Worm (Caenorhabditis elegans) whole organism, L1 larva: ENCODE data around the gene F49C12.7.
A peak's percentile ranks its signal among the peaks of the same experiment; 100 is the strongest.

ENCODE experiments used
- blmp-1 ChIP-seq: fragments of 150-350 bp; optimal IDR thresholded peaks from 2 replicates; lab custom pipeline; 2014; ENCODE audit warnings: missing biosample characterization, missing genetic modification characterization
- ceh-63 ChIP-seq: fragments of 200-800 bp; sonication (Bioruptor generic); optimal IDR thresholded peaks from 2 replicates; lab custom pipeline; 2018; ENCODE audit warnings: mild to moderate bottlenecking, missing genetic modification characterization, missing compliant biosample characterization
- ceh-88 ChIP-seq: fragments of 200-800 bp; sonication (Bioruptor generic); IDR thresholded peaks from 2 replicates; pipeline ENCODE4 v1.3.6; 2022; ENCODE audit warnings: missing genetic modification characterization, missing compliant biosample characterization
- ces-1 ChIP-seq: fragments of 150-350 bp; optimal IDR thresholded peaks from 2 replicates; lab custom pipeline; 2014; ENCODE audit warnings: missing biosample characterization, missing genetic modification reagents, missing genetic modification characterization
- dpl-1 ChIP-seq, 3 experiments: fragments of 150-350 bp in 2 of 3; sonication (generic microtip) in 1 of 3; optimal IDR thresholded peaks; 2 replicates each; lab custom pipeline; 2014 to 2017; ENCODE audit warnings: missing biosample characterization in 3 of 3, missing genetic modification characterization in 3 of 3, missing genetic modification reagents in 3 of 3
- efl-1 ChIP-seq, 4 experiments: fragments of 150-350 bp; optimal IDR thresholded peaks in 3 of 4; peaks in 1 of 4; 1 replicate in 1 of 4; 2 replicates in 3 of 4; lab custom pipeline; 2014; ENCODE audit warnings: missing biosample characterization in 2 of 4, missing genetic modification characterization in 2 of 4, missing genetic modification reagents in 2 of 4
- egl-13 ChIP-seq: sonication (generic microtip); optimal IDR thresholded peaks from 2 replicates; lab custom pipeline; 2016; ENCODE audit warnings: missing genotype, missing genetic modification reagents, missing genetic modification characterization, missing compliant biosample characterization
- elt-2 ChIP-seq: sonication (generic microtip); optimal IDR thresholded peaks from 2 replicates; lab custom pipeline; 2016; ENCODE audit warnings: missing genetic modification characterization, mild to moderate bottlenecking, inconsistent platforms, missing compliant biosample characterization, missing genetic modification reagents
- ets-5 ChIP-seq: fragments of 200-800 bp; sonication (Bioruptor generic); IDR thresholded peaks from 2 replicates; pipeline ENCODE4 v1.3.6; 2022; ENCODE audit warnings: missing genetic modification characterization, missing compliant biosample characterization
- fkh-10 ChIP-seq: sonication (generic microtip); optimal IDR thresholded peaks from 2 replicates; lab custom pipeline; 2017; ENCODE audit warnings: missing biosample characterization, missing genetic modification reagents, missing genetic modification characterization
- fkh-4 ChIP-seq: sonication (generic microtip); optimal IDR thresholded peaks from 2 replicates; lab custom pipeline; 2016; ENCODE audit warnings: missing compliant biosample characterization, missing genetic modification characterization, borderline replicate concordance
- hlh-17 ChIP-seq: fragments of 200-800 bp; sonication (Bioruptor generic); optimal IDR thresholded peaks from 2 replicates; lab custom pipeline; 2018; ENCODE audit warnings: missing genetic modification characterization, mild to moderate bottlenecking, missing compliant biosample characterization, moderate library complexity, borderline replicate concordance
- lir-3 ChIP-seq: sonication (generic microtip); optimal IDR thresholded peaks from 2 replicates; lab custom pipeline; 2016; ENCODE audit warnings: mild to moderate bottlenecking, missing genetic modification characterization, moderate library complexity, missing compliant biosample characterization; ENCODE audit not compliant: poor library complexity
- mep-1 ChIP-seq: fragments of 150-350 bp; optimal IDR thresholded peaks from 2 replicates; lab custom pipeline; 2014; ENCODE audit warnings: missing biosample characterization, missing genetic modification characterization
- nhr-11 ChIP-seq: fragments of 150-350 bp; optimal IDR thresholded peaks from 2 replicates; lab custom pipeline; 2014; ENCODE audit warnings: missing biosample characterization, missing genetic modification characterization
- nhr-19 ChIP-seq: fragments of 200-800 bp; sonication (Bioruptor generic); conservative IDR thresholded peaks from 2 replicates; pipeline ENCODE4 v1.3.6; 2022; ENCODE audit warnings: missing genetic modification characterization, missing compliant biosample characterization
- nhr-20 ChIP-seq: sonication (generic microtip); optimal IDR thresholded peaks from 2 replicates; lab custom pipeline; 2016; ENCODE audit warnings: mild to moderate bottlenecking, missing genetic modification characterization, missing compliant biosample characterization
- nhr-28 ChIP-seq: fragments of 150-350 bp; optimal IDR thresholded peaks from 2 replicates; lab custom pipeline; 2014; ENCODE audit warnings: missing biosample characterization, missing genetic modification characterization
- nhr-47 ChIP-seq: sonication (generic microtip); optimal IDR thresholded peaks from 2 replicates; lab custom pipeline; 2016; ENCODE audit warnings: mild to moderate bottlenecking, missing genetic modification characterization, moderate library complexity, missing compliant biosample characterization
- nhr-71 ChIP-seq: sonication (generic microtip); optimal IDR thresholded peaks from 2 replicates; lab custom pipeline; 2016; ENCODE audit warnings: mild to moderate bottlenecking, missing genetic modification characterization, moderate library complexity, missing compliant biosample characterization
- nhr-77 ChIP-seq: fragments of 150-350 bp; optimal IDR thresholded peaks from 2 replicates; lab custom pipeline; 2014; ENCODE audit warnings: missing biosample characterization, missing genetic modification characterization
- nhr-85 ChIP-seq: sonication (generic microtip); peaks from one replicate; lab custom pipeline; 2016; ENCODE audit warnings: missing genetic modification characterization, inconsistent platforms, missing compliant biosample characterization
- pqm-1 ChIP-seq: sonication (generic microtip); optimal IDR thresholded peaks from 3 replicates; lab custom pipeline; 2017; ENCODE audit warnings: missing biosample characterization, missing genetic modification characterization
- rnt-1 ChIP-seq: sonication (generic microtip); optimal IDR thresholded peaks from 2 replicates; lab custom pipeline; 2016; ENCODE audit warnings: mild to moderate bottlenecking, missing genetic modification characterization, moderate library complexity, missing compliant biosample characterization
- skn-1 ChIP-seq: fragments of 150-350 bp; optimal IDR thresholded peaks from 2 replicates; lab custom pipeline; 2014; ENCODE audit warnings: missing biosample characterization, missing genetic modification characterization
- snpc-4 ChIP-seq: fragments of 150-350 bp; optimal IDR thresholded peaks from 2 replicates; lab custom pipeline; 2014; ENCODE audit warnings: missing biosample characterization, missing genetic modification characterization
- snu-23 ChIP-seq: sonication (generic microtip); optimal IDR thresholded peaks from 2 replicates; lab custom pipeline; 2016; ENCODE audit warnings: missing genetic modification characterization, missing compliant biosample characterization
- sox-4 ChIP-seq: sonication (generic microtip); optimal IDR thresholded peaks from 2 replicates; lab custom pipeline; 2016; ENCODE audit warnings: missing genetic modification characterization, missing compliant biosample characterization
- unc-62 ChIP-seq: fragments of 150-350 bp; optimal IDR thresholded peaks from 2 replicates; lab custom pipeline; 2014; ENCODE audit warnings: missing biosample characterization, missing genetic modification reagents, missing genetic modification characterization
- vab-15 ChIP-seq: sonication (generic microtip); optimal IDR thresholded peaks from 2 replicates; lab custom pipeline; 2017; ENCODE audit warnings: missing genotype, mild to moderate bottlenecking, missing genetic modification characterization, missing compliant biosample characterization
- zip-4 ChIP-seq: fragments of 200-800 bp; sonication (Bioruptor generic); optimal IDR thresholded peaks from 2 replicates; lab custom pipeline; 2018; ENCODE audit warnings: mild to moderate bottlenecking, missing genetic modification characterization, moderate library complexity, missing compliant biosample characterization
- ztf-4 ChIP-seq: fragments of 150-350 bp; optimal IDR thresholded peaks from 2 replicates; lab custom pipeline; 2014; ENCODE audit warnings: missing biosample characterization, missing genetic modification characterization

F49C12.7 gene

DNA sequence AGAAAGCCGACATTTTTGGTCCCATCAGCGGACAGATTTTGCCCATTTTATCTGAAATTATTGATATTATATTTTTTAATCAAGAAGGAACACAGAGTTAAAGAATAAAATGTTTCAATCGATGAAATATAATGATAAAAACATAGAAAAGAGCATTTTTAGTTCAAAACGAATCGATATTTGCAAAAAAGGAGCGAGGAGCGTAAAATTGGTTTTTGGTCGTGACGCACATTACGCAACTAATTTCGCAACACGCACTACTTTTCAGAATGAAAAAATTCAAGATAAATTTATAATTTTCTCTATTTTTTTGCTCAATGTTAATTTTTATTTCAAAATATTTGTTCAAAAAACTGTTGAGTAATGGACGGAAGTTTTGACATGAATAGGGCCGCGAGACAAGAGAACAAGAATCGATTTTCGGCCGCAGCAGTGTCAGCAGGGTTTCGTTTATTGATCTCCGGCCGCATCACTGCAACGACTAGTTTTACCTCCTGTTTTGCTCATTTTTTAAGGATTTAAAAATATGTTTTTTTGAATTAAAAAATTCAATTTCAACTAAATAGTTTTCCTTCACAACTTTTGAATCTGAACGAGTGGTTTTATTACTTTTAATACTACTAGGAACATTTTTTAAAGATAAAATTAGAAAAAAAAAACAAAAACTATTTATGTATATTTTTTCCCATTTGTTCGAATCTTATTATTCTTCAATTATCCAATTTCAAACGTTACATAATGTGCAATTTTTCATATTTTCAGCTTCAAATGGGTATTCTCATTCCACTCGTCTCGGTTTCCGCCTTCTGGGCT, 8.5 kb upstream of the F49C12.7 start, which contains the start of the genes F49C12.12 and vha-17 (continued):
- TF ChIP-seq dpl-1 (GFP tag; optimal IDR thresholded peaks at IDR 0.05; lab: Kevin White, UChicago) (peak in 2 of 3 experiments; percentile 19 to 52), ces-1 (GFP tag; lab: Kevin White, UChicago) (no peak), nhr-71 (tag; lab: Kevin White, UChicago) (peak; percentile 32), nhr-11 (no peak), efl-1 (optimal IDR thresholded peaks at IDR 0.05; lab: Kevin White, UChicago) (peak; percentile 10 to 42), efl-1 (GFP tag; optimal IDR thresholded peaks at IDR 0.05 in 1 of 2; lab: Kevin White, UChicago) (peak; percentile 27 to 34), skn-1 (peak; percentile 65), nhr-19 (GFP tag; lab: Robert Waterston, UW) (0 out of 2 replicates have a peak, but pooled peaks have one; percentile 6), nhr-28 (tag; lab: Kevin White, UChicago) (no peak), ets-5 (GFP tag; lab: Robert Waterston, UW) (no peak), unc-62 (GFP tag; lab: Kevin White, UChicago) (no peak), mep-1 (tag; lab: Kevin White, UChicago) (no peak), ceh-63 (GFP tag; lab: Kevin White, UChicago) (no peak), nhr-20 (tag; lab: Kevin White, UChicago) (peak; percentile 25), fkh-4 (tag; lab: Kevin White, UChicago) (no peak), nhr-47 (tag; lab: Kevin White, UChicago) (peak; percentile 31), blmp-1 (tag; lab: Kevin White, UChicago) (peak; percentile 26), nhr-85 (tag; lab: Kevin White, UChicago) (peak; percentile 70), hlh-17 (GFP tag; lab: Kevin White, UChicago) (no peak)

DNA sequence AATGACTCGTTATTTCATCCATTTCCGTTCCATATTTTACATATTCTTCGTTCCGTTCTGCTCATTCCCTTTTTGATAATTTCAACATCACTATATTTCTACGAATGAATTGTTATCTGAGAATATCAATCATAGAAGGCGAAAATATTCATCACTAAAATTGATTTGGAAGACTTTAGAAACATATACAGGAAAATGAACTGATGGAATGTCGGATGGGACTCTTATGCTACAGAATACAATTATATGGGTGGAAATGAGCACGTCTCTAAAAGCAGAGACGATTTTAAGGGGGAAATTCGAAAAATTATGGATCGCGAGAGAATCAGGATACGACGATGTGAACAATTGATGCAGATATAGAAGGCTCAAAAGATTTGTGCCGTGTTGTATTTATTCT, 7.3 kb upstream of the F49C12.7 start:
- TF ChIP-seq snu-23 (GFP tag; lab: Kevin White, UChicago) (no peak), sox-4 (tag; lab: Kevin White, UChicago) (no peak), nhr-71 (tag; lab: Kevin White, UChicago) (peak; percentile 16), nhr-77 (tag; lab: Kevin White, UChicago) (no peak)

DNA sequence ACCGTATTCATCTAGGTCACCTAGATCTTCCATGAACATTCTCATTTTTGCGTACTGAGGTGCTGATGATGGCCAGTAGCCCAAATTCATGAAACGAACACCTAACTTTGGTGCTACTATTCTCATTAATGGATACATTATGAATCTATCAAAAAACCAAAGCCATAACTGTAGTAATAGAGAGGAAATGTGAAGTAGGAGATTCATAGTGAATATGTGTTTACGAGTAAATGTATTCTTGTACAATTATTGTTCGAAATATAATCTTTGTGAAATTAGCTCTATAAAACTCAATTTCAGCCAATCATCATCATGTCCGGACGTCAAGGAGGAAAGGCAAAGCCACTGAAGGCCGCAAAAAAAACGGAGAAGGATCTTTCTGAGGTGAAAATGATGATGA, 6.4 kb upstream of the F49C12.7 start, which contains the start of the genes F49C12.11 and nemt-1:
F49C12.11 (plus strand) TSS at position 301 of the 400 bp plus-strand sequence.
nemt-1 (minus strand) TSS at position 360 of the 400 bp plus-strand sequence.
- TF ChIP-seq snpc-4 (tag; lab: Kevin White, UChicago) (no peak), zip-4 (GFP tag; lab: Kevin White, UChicago) (no peak), nhr-47 (tag; lab: Kevin White, UChicago) (no peak), egl-13 (no peak), nhr-20 (tag; lab: Kevin White, UChicago) (no peak), ztf-4 (tag; lab: Kevin White, UChicago) (no peak), elt-2 (tag; lab: Kevin White, UChicago) (no peak), fkh-10 (GFP tag; lab: Kevin White, UChicago) (no peak), rnt-1 (tag; lab: Kevin White, UChicago) (no peak), vab-15 (tag; lab: Kevin White, UChicago) (no peak), lir-3 (tag; lab: Kevin White, UChicago) (no peak)

DNA sequence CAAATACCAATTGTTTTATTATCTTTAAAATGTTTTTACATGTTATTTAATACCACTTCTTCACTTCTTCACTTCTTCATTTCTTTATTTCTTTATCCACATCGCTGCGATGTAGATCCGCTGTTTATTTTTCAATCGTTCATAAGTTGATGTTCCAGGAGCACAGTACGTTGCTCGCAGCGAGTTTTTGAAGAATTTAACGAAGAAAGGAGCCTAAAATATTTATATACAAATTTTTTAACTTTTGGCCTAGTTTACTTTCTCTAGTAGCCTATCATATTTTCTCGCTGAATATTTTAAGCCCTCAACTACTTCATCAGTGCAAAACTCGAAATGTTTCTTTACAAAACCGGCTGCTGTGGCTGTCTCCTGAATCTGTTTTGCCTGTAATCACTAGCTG, 5.4 kb upstream of the F49C12.7 start:
- TF ChIP-seq ceh-88 (GFP tag; lab: Robert Waterston, UW) (no peak), pqm-1 (no peak)
